Worm (Caenorhabditis elegans) whole organism, young adult: ENCODE measurements around the gene F07A11.1.

Experiments used
- B0035.1 ChIP-seq: sonication (generic microtip); optimal IDR thresholded peaks from 2 replicates; lab custom pipeline; 2016; ENCODE audit warnings: missing genetic modification characterization, mild to moderate bottlenecking, missing compliant biosample characterization, missing genotype, missing genetic modification reagents
- C06A6.2 ChIP-seq: fragments of 200-800 bp; sonication (Bioruptor generic); conservative IDR thresholded peaks from 2 replicates; pipeline ENCODE4 v1.3.6; 2022; ENCODE audit warnings: missing genetic modification characterization, missing compliant biosample characterization
- F39B2.1 ChIP-seq: fragments of 200-800 bp; sonication (Bioruptor generic); IDR thresholded peaks from 2 replicates; pipeline ENCODE4 v1.3.6; 2022; ENCODE audit warnings: missing genetic modification reagents, missing genetic modification characterization, missing compliant biosample characterization
- K11D2.4 ChIP-seq: fragments of 200-800 bp; sonication (Bioruptor generic); IDR thresholded peaks from 2 replicates; pipeline ENCODE4 v1.3.6; 2022; ENCODE audit warnings: missing genetic modification reagents, missing genetic modification characterization, missing compliant biosample characterization
- T26A5.8 ChIP-seq: sonication (generic microtip); optimal IDR thresholded peaks from 2 replicates; lab custom pipeline; 2016; ENCODE audit warnings: missing genetic modification characterization, missing compliant biosample characterization
- Y79H2A.3 ChIP-seq: fragments of 200-800 bp; sonication (Bioruptor generic); conservative IDR thresholded peaks from 2 replicates; pipeline ENCODE4 v1.3.6; 2022; ENCODE audit warnings: missing genetic modification reagents, missing genetic modification characterization, missing compliant biosample characterization
- ZK185.1 ChIP-seq: sonication (generic microtip); optimal IDR thresholded peaks from 2 replicates; lab custom pipeline; 2016; ENCODE audit warnings: mild to moderate bottlenecking, missing genetic modification characterization, missing compliant biosample characterization; ENCODE audit not compliant: poor library complexity, severe bottlenecking
- akir-1 ChIP-seq: fragments of 200-800 bp; sonication (Bioruptor generic); optimal IDR thresholded peaks from 2 replicates; lab custom pipeline; 2018; ENCODE audit warnings: mild to moderate bottlenecking, missing genetic modification characterization, moderate library complexity, missing compliant biosample characterization
- ama-1 ChIP-seq, 3 experiments: fragments of 150-350 bp in 1 of 3; sonication (generic microtip) in 2 of 3; optimal IDR thresholded peaks; 2 replicates each; lab custom pipeline; 2014 to 2018; ENCODE audit warnings: missing biosample characterization in 2 of 3, missing genetic modification characterization in 2 of 3, missing genetic modification reagents in 2 of 3
- aptf-3 ChIP-seq: fragments of 200-800 bp; sonication (Bioruptor generic); IDR thresholded peaks from 2 replicates; pipeline ENCODE4 v1.3.6; 2022; ENCODE audit warnings: missing genetic modification characterization, missing compliant biosample characterization
- athp-1 ChIP-seq: sonication (generic microtip); optimal IDR thresholded peaks from 2 replicates; lab custom pipeline; 2017; ENCODE audit warnings: mild to moderate bottlenecking, missing genetic modification characterization, missing compliant biosample characterization
- attf-3 ChIP-seq: fragments of 200-800 bp; sonication (Bioruptor generic); conservative IDR thresholded peaks from 2 replicates; pipeline ENCODE4 v1.3.6; 2022; ENCODE audit warnings: missing genetic modification reagents, missing genetic modification characterization, missing compliant biosample characterization
- bed-1 ChIP-seq: fragments of 200-800 bp; sonication (Bioruptor generic); IDR thresholded peaks from 2 replicates; pipeline ENCODE4 v1.3.6; 2022; ENCODE audit warnings: missing genetic modification reagents, missing genetic modification characterization, missing compliant biosample characterization
- cebp-2 ChIP-seq: fragments of 200-800 bp; sonication (Bioruptor generic); IDR thresholded peaks from 2 replicates; pipeline ENCODE4 v1.3.6; 2022; ENCODE audit warnings: missing genetic modification characterization, missing compliant biosample characterization
- ceh-27 ChIP-seq: fragments of 200-800 bp; sonication (Bioruptor generic); optimal IDR thresholded peaks from 2 replicates; lab custom pipeline; 2018; ENCODE audit warnings: mild to moderate bottlenecking, missing genetic modification characterization, moderate library complexity, missing compliant biosample characterization
- ceh-40 ChIP-seq: fragments of 200-800 bp; sonication (Bioruptor generic); IDR thresholded peaks from 2 replicates; pipeline ENCODE4 v1.3.6; 2022; ENCODE audit warnings: missing genetic modification characterization, missing compliant biosample characterization
- die-1 ChIP-seq: sonication (generic microtip); optimal IDR thresholded peaks from 2 replicates; lab custom pipeline; 2016; ENCODE audit warnings: missing genotype, mild to moderate bottlenecking, missing genetic modification characterization, missing compliant biosample characterization
- dox-1 ChIP-seq: fragments of 200-800 bp; sonication (Bioruptor generic); IDR thresholded peaks from 2 replicates; pipeline ENCODE4 v1.3.6; 2022; ENCODE audit warnings: missing genetic modification reagents, missing genetic modification characterization, missing compliant biosample characterization
- dpl-1 ChIP-seq: fragments of 150-350 bp; optimal IDR thresholded peaks from 2 replicates; lab custom pipeline; 2014; ENCODE audit warnings: missing biosample characterization, missing genetic modification reagents, missing genetic modification characterization
- egl-18 ChIP-seq: fragments of 200-800 bp; sonication (Bioruptor generic); IDR thresholded peaks from 2 replicates; pipeline ENCODE4 v1.3.6; 2022; ENCODE audit warnings: missing genetic modification reagents, missing genetic modification characterization, missing compliant biosample characterization
- ekl-4 ChIP-seq: fragments of 200-800 bp; sonication (Bioruptor generic); IDR thresholded peaks from 2 replicates; pipeline ENCODE4 v1.3.6; 2022; ENCODE audit warnings: missing genetic modification reagents, missing genetic modification characterization, missing compliant biosample characterization
- fkh-3 ChIP-seq: sonication (generic microtip); optimal IDR thresholded peaks from 2 replicates; lab custom pipeline; 2016; ENCODE audit warnings: mild to moderate bottlenecking, missing genetic modification characterization, missing compliant biosample characterization
- him-1 ChIP-seq: sonication (generic microtip); optimal IDR thresholded peaks from 2 replicates; lab custom pipeline; 2016; ENCODE audit warnings: missing genotype, missing genetic modification reagents, missing genetic modification characterization, missing compliant biosample characterization
- hmg-1.2 ChIP-seq: fragments of 200-800 bp; sonication (Bioruptor generic); IDR thresholded peaks from 2 replicates; pipeline ENCODE4 v1.3.6; 2022; ENCODE audit warnings: missing genetic modification reagents, missing genetic modification characterization, missing compliant biosample characterization
- let-526 ChIP-seq: fragments of 200-800 bp; sonication (Bioruptor generic); IDR thresholded peaks from 2 replicates; pipeline ENCODE4 v1.3.6; 2022; ENCODE audit warnings: missing genetic modification reagents, missing genetic modification characterization, missing compliant biosample characterization
- let-607 ChIP-seq, 2 experiments: fragments of 200-800 bp in 1 of 2; sonication (Bioruptor generic) in 1 of 2; sonication (generic microtip) in 1 of 2; optimal IDR thresholded peaks; 2 replicates each; lab custom pipeline; 2016 to 2018; ENCODE audit warnings: mild to moderate bottlenecking in 2 of 2, missing compliant biosample characterization in 2 of 2, missing genetic modification characterization in 2 of 2, moderate library complexity in 2 of 2, missing genotype in 1 of 2
- lin-26 ChIP-seq: fragments of 200-800 bp; sonication (Bioruptor generic); IDR thresholded peaks from 2 replicates; pipeline ENCODE4 v1.3.6; 2022; ENCODE audit warnings: missing genetic modification reagents, missing genetic modification characterization, missing compliant biosample characterization
- lin-40 ChIP-seq: sonication (generic microtip); optimal IDR thresholded peaks from 2 replicates; lab custom pipeline; 2016; ENCODE audit warnings: missing genetic modification characterization, mild to moderate bottlenecking, missing compliant biosample characterization, missing genotype, missing genetic modification reagents
- lin-54 ChIP-seq: fragments of 200-800 bp; sonication (Bioruptor generic); optimal IDR thresholded peaks from 2 replicates; lab custom pipeline; 2018; ENCODE audit warnings: mild to moderate bottlenecking, missing genetic modification characterization, missing compliant biosample characterization
- madf-3 ChIP-seq: fragments of 200-800 bp; sonication (Bioruptor generic); IDR thresholded peaks from 2 replicates; pipeline ENCODE4 v1.3.6; 2022; ENCODE audit warnings: missing genetic modification reagents, missing genetic modification characterization, missing compliant biosample characterization
- madf-6 ChIP-seq: fragments of 200-800 bp; sonication (Bioruptor generic); IDR thresholded peaks from 2 replicates; pipeline ENCODE4 v1.3.6; 2022; ENCODE audit warnings: missing genetic modification reagents, missing genetic modification characterization, missing compliant biosample characterization
- mel-28 ChIP-seq: sonication (generic microtip); optimal IDR thresholded peaks from 2 replicates; lab custom pipeline; 2016; ENCODE audit warnings: borderline replicate concordance, mild to moderate bottlenecking, missing genetic modification characterization, missing compliant biosample characterization
- nfya-2 ChIP-seq: fragments of 200-800 bp; sonication (Bioruptor generic); IDR thresholded peaks from 2 replicates; pipeline ENCODE4 v1.3.6; 2022; ENCODE audit warnings: missing genetic modification reagents, missing genetic modification characterization, missing compliant biosample characterization
- nfyb-1 ChIP-seq: fragments of 200-800 bp; sonication (Bioruptor generic); IDR thresholded peaks from 2 replicates; pipeline ENCODE4 v1.3.6; 2022; ENCODE audit warnings: missing genetic modification reagents, missing genetic modification characterization, missing compliant biosample characterization
- nhr-120 ChIP-seq: fragments of 200-800 bp; sonication (Bioruptor generic); IDR thresholded peaks from 2 replicates; pipeline ENCODE4 v1.3.6; 2022; ENCODE audit warnings: missing genetic modification characterization, missing compliant biosample characterization
- pha-4 ChIP-seq: fragments of 150-350 bp; sonication (generic microtip); optimal IDR thresholded peaks from 2 replicates; lab custom pipeline; 2014; ENCODE audit warnings: missing biosample characterization, missing genetic modification reagents, missing genetic modification characterization
- rec-8 ChIP-seq, 2 experiments: sonication (generic microtip); optimal IDR thresholded peaks; 2 replicates each; lab custom pipeline; 2016; ENCODE audit warnings: mild to moderate bottlenecking in 2 of 2, missing genetic modification characterization in 2 of 2, missing genetic modification reagents in 2 of 2, missing genotype in 2 of 2, missing biosample characterization in 1 of 2, missing compliant biosample characterization in 1 of 2, moderate library complexity in 1 of 2
- repo-1 ChIP-seq: sonication (generic microtip); optimal IDR thresholded peaks from 2 replicates; lab custom pipeline; 2017; ENCODE audit warnings: mild to moderate bottlenecking, missing genetic modification characterization, missing compliant biosample characterization
- tlf-1 ChIP-seq: fragments of 200-800 bp; sonication (Bioruptor generic); optimal IDR thresholded peaks from 2 replicates; lab custom pipeline; 2018; ENCODE audit warnings: mild to moderate bottlenecking, missing genetic modification characterization, missing compliant biosample characterization
- unc-130 ChIP-seq: sonication (generic microtip); optimal IDR thresholded peaks from 2 replicates; lab custom pipeline; 2016; ENCODE audit warnings: missing genetic modification reagents, missing genetic modification characterization, missing compliant biosample characterization
- ztf-25 ChIP-seq: fragments of 200-800 bp; sonication (Bioruptor generic); IDR thresholded peaks from 2 replicates; pipeline ENCODE4 v1.3.6; 2022; ENCODE audit warnings: missing genetic modification reagents, missing genetic modification characterization, missing compliant biosample characterization
- ztf-26 ChIP-seq: sonication (generic microtip); optimal IDR thresholded peaks from 2 replicates; lab custom pipeline; 2017; ENCODE audit warnings: missing genetic modification characterization, missing compliant biosample characterization
- ztf-3 ChIP-seq: fragments of 200-800 bp; sonication (Bioruptor generic); optimal IDR thresholded peaks from 2 replicates; lab custom pipeline; 2018; ENCODE audit warnings: mild to moderate bottlenecking, missing genetic modification characterization, missing compliant biosample characterization

Gene F07A11.1

DNA sequence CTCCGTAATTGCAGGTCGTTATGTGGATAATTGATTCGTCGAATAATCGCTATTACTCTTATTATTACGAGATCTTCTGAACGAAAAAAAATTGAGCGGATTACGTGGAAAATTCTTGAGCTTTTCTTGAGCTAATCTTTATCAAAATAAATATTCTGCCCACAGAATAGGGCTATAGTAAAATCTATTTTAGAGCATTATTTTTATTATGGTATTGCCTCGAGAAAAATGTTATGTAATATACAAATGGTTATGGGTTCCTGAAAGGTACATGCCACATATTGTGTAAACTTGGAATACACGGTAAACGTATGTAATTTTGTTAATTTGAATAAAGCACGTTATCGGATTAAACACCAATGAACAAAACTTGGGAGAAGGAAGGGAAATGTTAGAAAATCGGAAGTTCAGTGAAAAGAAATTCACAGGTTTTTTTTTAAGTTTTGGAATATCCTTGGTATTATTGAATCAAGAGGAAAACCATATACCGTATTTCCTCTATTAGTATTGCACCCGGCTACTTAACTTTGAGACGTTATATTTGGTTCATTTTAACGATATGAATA lies 45.3 kb upstream of the F07A11.1 start (continued):
- peak; percentile 56 for TF ChIP-seq ama-1 (optimal IDR thresholded peaks at IDR 0.05; lab: Kevin White, UChicago)
- TF ChIP-seq ama-1 (GFP tag; optimal IDR thresholded peaks at IDR 0.05; lab: Kevin White, UChicago): no peak
- TF ChIP-seq him-1 (tag; lab: Kevin White, UChicago): no peak
- TF ChIP-seq madf-3: no peak
- no peak for TF ChIP-seq athp-1
- no peak for TF ChIP-seq ztf-25 (GFP tag; lab: Robert Waterston, UW)
- TF ChIP-seq lin-26 (GFP tag; lab: Robert Waterston, UW): no peak
- peak; percentile 73 for TF ChIP-seq lin-40 (tag; lab: Kevin White, UChicago)
- TF ChIP-seq nfya-2 (GFP tag; lab: Robert Waterston, UW): no peak
- TF ChIP-seq egl-18 (GFP tag; lab: Robert Waterston, UW): no peak

ce11 chrII:11636617-11637016 lies 44.7 kb upstream of the F07A11.1 start:
- TF ChIP-seq cebp-2 (GFP tag; lab: Robert Waterston, UW): no peak
- TF ChIP-seq ama-1 (optimal IDR thresholded peaks at IDR 0.05; lab: Kevin White, UChicago): peak; percentile 47
- TF ChIP-seq ama-1 (GFP tag; optimal IDR thresholded peaks at IDR 0.05; lab: Kevin White, UChicago): no peak
- TF ChIP-seq ZK185.1: no peak
- TF ChIP-seq nfyb-1 (GFP tag; lab: Robert Waterston, UW): 0 out of 2 replicates have a peak, but pooled peaks have one; percentile 50
- TF ChIP-seq K11D2.4: peak; percentile 46; the same call in 1 of the 2 replicates
- 0 out of 2 replicates have a peak, but pooled peaks have one; percentile 18 for TF ChIP-seq dox-1 (GFP tag; lab: Robert Waterston, UW)
- TF ChIP-seq F39B2.1 (GFP tag; lab: Robert Waterston, UW): 0 out of 2 replicates have a peak, but pooled peaks have one; percentile 12

DNA sequence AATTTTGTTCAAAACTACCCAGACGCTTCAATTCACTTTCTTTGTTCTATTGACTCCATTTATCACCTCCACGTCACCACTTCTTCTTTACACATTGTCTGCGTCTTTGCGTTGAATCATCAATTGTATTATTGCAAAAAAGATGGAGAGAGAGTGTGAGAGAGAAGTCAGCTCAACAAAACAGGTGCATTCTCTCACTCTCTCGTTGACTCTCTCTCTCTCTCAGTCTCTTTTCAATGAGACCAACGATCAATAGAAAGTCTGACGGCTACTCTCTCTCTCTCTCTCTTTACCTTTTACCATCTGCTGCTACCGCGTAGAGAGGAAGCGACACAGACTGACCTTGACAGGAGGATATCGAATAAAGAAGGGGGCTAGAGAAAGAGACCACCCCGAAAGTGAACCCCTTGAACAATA lies 43.8 kb upstream of the F07A11.1 start:
- TF ChIP-seq egl-18 (GFP tag; lab: Robert Waterston, UW) (no peak), nhr-120 (no peak), die-1 (tag; lab: Kevin White, UChicago) (no peak), madf-6 (no peak), ekl-4 (GFP tag; lab: Robert Waterston, UW) (peak; percentile 64; the same call in 1 of the 2 replicates), nfya-2 (GFP tag; lab: Robert Waterston, UW) (no peak), repo-1 (tag; lab: Kevin White, UChicago) (peak; percentile 37), C06A6.2 (GFP tag; lab: Robert Waterston, UW) (peak; percentile 55; the same call in 1 of the 2 replicates), pha-4 (no peak), bed-1 (no peak), F39B2.1 (GFP tag; lab: Robert Waterston, UW) (no peak), cebp-2 (GFP tag; lab: Robert Waterston, UW) (no peak), akir-1 (GFP tag; lab: Kevin White, UChicago) (no peak), athp-1 (peak; percentile 13), ZK185.1 (peak; percentile 44), ztf-26 (tag; lab: Kevin White, UChicago) (peak; percentile 75), ceh-40 (GFP tag; lab: Robert Waterston, UW) (no peak), let-607 (tag; optimal IDR thresholded peaks at IDR 0.05; lab: Kevin White, UChicago) (peak in 1 of 2 experiments; percentile 76), rec-8 (tag; optimal IDR thresholded peaks at IDR 0.05; lab: Kevin White, UChicago) (no peak), aptf-3 (GFP tag; lab: Robert Waterston, UW) (no peak), tlf-1 (GFP tag; lab: Kevin White, UChicago) (peak; percentile 59), let-526 (GFP tag; lab: Robert Waterston, UW) (peak; percentile 79; the same call in 1 of the 2 replicates), fkh-3 (no peak), lin-54 (peak; percentile 33), dpl-1 (GFP tag; lab: Kevin White, UChicago) (no peak), ztf-3 (GFP tag; lab: Kevin White, UChicago) (no peak), B0035.1 (tag; lab: Kevin White, UChicago) (no peak), mel-28 (tag; lab: Kevin White, UChicago) (no peak), Y79H2A.3 (GFP tag; lab: Robert Waterston, UW) (no peak), hmg-1.2 (peak; percentile 58), unc-130 (GFP tag; lab: Kevin White, UChicago) (no peak), ceh-27 (GFP tag; lab: Kevin White, UChicago) (peak; percentile 67), him-1 (tag; lab: Kevin White, UChicago) (no peak), attf-3 (GFP tag; lab: Robert Waterston, UW) (no peak), T26A5.8 (tag; lab: Kevin White, UChicago) (no peak)
